ENCODE assay signal across 1 fruit fly cellular context in genomic region chrX:5786559-5786958, dm6.
A peak's percentile ranks its signal among the peaks of the same experiment; 100 is the strongest.
TF ChIP-seq lines count a peak whose summit lies in the region.

No protein-coding gene starts in this region.

TF ChIP-seq in whole organism, embryonic, 481 proteins besides CTCF, POLR2A, EP300 and RAD21 (continued from another document):
- 0 out of 2 replicates have a peak, but pooled peaks have one; percentile 37 for TF ChIP-seq seq (GFP tag; IDR thresholded peaks at IDR 0.05; lab: Robert Waterston, UW)
- TF ChIP-seq CG31224 (GFP tag; IDR thresholded peaks at IDR 0.05; lab: Robert Waterston, UW) = no peak
- peak; percentile 43 for TF ChIP-seq CoRest (tag; optimal IDR thresholded peaks at IDR 0.05; lab: Kevin White, UChicago)
- TF ChIP-seq tx (GFP tag; optimal IDR thresholded peaks at IDR 0.05; lab: Kevin White, UChicago) = no peak
- TF ChIP-seq ttk (GFP tag; IDR thresholded peaks at IDR 0.05; lab: Robert Waterston, UW) = 0 out of 2 replicates have a peak, but pooled peaks have one; percentile 26
- TF ChIP-seq CG6683 (GFP tag; optimal IDR thresholded peaks at IDR 0.05; lab: Kevin White, UChicago) = no peak
- peak; percentile 58 for TF ChIP-seq CG18262 (tag; optimal IDR thresholded peaks at IDR 0.05; lab: Kevin White, UChicago)
- TF ChIP-seq org-1 (GFP tag; optimal IDR thresholded peaks at IDR 0.05; lab: Kevin White, UChicago) = peak; percentile 1
- TF ChIP-seq sob (GFP tag; IDR thresholded peaks at IDR 0.05; lab: Robert Waterston, UW) = 0 out of 2 replicates have a peak, but pooled peaks have one; percentile 26
- peak in 1 of 2 experiments; percentile 43 for TF ChIP-seq Pdp1 (GFP tag; optimal IDR thresholded peaks at IDR 0.05; lab: Kevin White, UChicago)
- peak; percentile 53; the same call in 1 of the 3 replicates for TF ChIP-seq so (GFP tag; IDR thresholded peaks at IDR 0.05; lab: Robert Waterston, UW)
- TF ChIP-seq CG13424 (tag; optimal IDR thresholded peaks at IDR 0.05; lab: Kevin White, UChicago) = peak; percentile 45
- peak; percentile 54 for TF ChIP-seq grau (tag; optimal IDR thresholded peaks at IDR 0.05; lab: Kevin White, UChicago)
